Worm (Caenorhabditis elegans): ENCODE measurements around the gene ZK742.7.

ce11 chrV:7819585-7819984 lies 21.4 kb downstream of the ZK742.7 start:
- TF ChIP-seq F57A8.1 (GFP tag; optimal IDR thresholded peaks at IDR 0.05) (no peak), attf-3 (GFP tag; conservative IDR thresholded peaks at IDR 0.05) (no peak), ztf-28 (GFP tag; IDR thresholded peaks at IDR 0.05) (no peak), xnd-1 (tag; optimal IDR thresholded peaks at IDR 0.05) (no peak), pha-4 (tag; optimal IDR thresholded peaks at IDR 0.05) (no peak), unc-62 (GFP tag; optimal IDR thresholded peaks at IDR 0.05) (no peak), F39B2.1 (GFP tag; IDR thresholded peaks at IDR 0.05) (no peak), ama-1 (optimal IDR thresholded peaks at IDR 0.05) (no peak), ama-1 (GFP tag; optimal IDR thresholded peaks at IDR 0.05) (no peak)
